Worm (Caenorhabditis elegans): ENCODE measurements around the gene K02F6.5.
"Not testable (repeated sequence)": the region's sequence is repeated elsewhere in the genome, so short reads cannot be mapped to it uniquely, and the experiment has no call there.

The K02F6.5 gene

ce11 chrII:2525652-2526051 lies 8.9 kb upstream of the K02F6.5 start:
- no peak for TF ChIP-seq nhr-25 (tag; optimal IDR thresholded peaks at IDR 0.05)
- TF ChIP-seq pqm-1 (tag; optimal IDR thresholded peaks at IDR 0.05), result no peak
- no peak for TF ChIP-seq elt-1 (tag; optimal IDR thresholded peaks at IDR 0.05)
- TF ChIP-seq jun-1 (tag; optimal IDR thresholded peaks at IDR 0.05), result no peak
- TF ChIP-seq ztf-11 (tag; optimal IDR thresholded peaks at IDR 0.05), result no peak
- no peak for TF ChIP-seq nfya-1 (tag; optimal IDR thresholded peaks at IDR 0.05; ENCODE audit: insufficient read depth)
- TF ChIP-seq fos-1 (tag; optimal IDR thresholded peaks at IDR 0.05), result no peak
- TF ChIP-seq sea-2 (GFP tag; optimal IDR thresholded peaks at IDR 0.05), result no peak
- TF ChIP-seq ztf-4 (tag; optimal IDR thresholded peaks at IDR 0.05), result no peak
- no peak for TF ChIP-seq nhr-11 (tag; optimal IDR thresholded peaks at IDR 0.05)
- no peak for TF ChIP-seq pha-4 (tag; optimal IDR thresholded peaks at IDR 0.05)

DNA sequence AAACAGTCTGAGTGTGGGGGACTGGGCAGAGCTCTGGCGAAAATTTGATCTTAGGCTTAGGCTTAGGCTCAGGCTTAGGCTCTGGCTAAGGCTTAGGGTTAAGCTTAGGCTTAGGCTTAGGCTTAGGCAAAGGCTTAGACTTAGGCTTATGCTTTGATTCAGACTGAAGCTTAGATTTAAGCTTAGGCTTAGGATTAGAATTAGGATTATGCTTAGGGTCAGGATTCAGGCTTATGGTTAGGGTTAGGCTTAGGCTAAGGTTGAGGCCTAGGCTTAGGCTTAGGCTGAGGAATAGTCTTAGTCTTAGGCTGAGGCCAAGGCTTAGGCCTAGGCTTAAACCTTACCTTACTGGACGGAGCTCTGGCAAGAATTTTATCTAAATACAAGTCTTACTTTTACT lies 7.7 kb upstream of the K02F6.5 start:
- TF ChIP-seq unc-62 (GFP tag; optimal IDR thresholded peaks at IDR 0.05) (no peak), ceh-9 (tag; optimal IDR thresholded peaks at IDR 0.05) (no peak)

- TF ChIP-seq nhr-237 (tag; optimal IDR thresholded peaks at IDR 0.05), result no peak
- no peak for TF ChIP-seq sea-2 (GFP tag; optimal IDR thresholded peaks at IDR 0.05)
- no peak for TF ChIP-seq nhr-67 (tag; optimal IDR thresholded peaks at IDR 0.05)
- TF ChIP-seq lin-15B (tag; optimal IDR thresholded peaks at IDR 0.05), result no peak
- TF ChIP-seq nhr-76 (tag; optimal IDR thresholded peaks at IDR 0.05), result no peak
- no peak for TF ChIP-seq ceh-16 (tag; optimal IDR thresholded peaks at IDR 0.05)
- no peak for TF ChIP-seq unc-62 (GFP tag; optimal IDR thresholded peaks at IDR 0.05)
- no peak for TF ChIP-seq pha-4 (tag; optimal IDR thresholded peaks at IDR 0.05)
- TF ChIP-seq eor-1 (tag; optimal IDR thresholded peaks at IDR 0.05), result no peak
- no peak for TF ChIP-seq hmg-11 (tag; optimal IDR thresholded peaks at IDR 0.05)
Observed at ce11 chrII:2530496-2530895, 4.1 kb upstream of the K02F6.5 start, which contains the start of gene K02F6.6. TSS of gene K02F6.6 (plus strand) at chrII:2530796.

DNA sequence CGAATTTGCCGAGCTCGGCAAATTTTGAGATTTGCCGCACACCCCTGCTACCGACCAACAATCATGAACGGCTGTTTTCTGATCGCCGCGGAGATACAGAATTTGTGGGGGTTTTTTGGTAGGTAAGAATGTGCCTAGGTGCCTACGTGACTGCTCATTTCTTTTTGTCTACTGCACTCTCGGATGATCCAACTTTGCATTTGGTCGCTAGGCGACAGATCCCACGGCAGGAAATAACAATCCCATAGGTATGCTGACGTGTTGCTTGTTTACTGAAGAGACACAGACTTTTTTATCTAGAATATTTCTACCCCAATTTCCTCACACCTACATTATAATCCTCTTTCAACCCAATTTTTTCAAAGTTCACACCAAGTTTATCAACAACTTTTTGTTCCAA lies 393 bp downstream of the K02F6.5 start, which contains the start of gene K02F6.8:
TSS of gene K02F6.8 (minus strand) at position 101 of the 400 bp plus-strand sequence.
- not testable (repeated sequence) for TF ChIP-seq snpc-4, nhr-11, unc-39 (tag; optimal IDR thresholded peaks at IDR 0.05)

DNA sequence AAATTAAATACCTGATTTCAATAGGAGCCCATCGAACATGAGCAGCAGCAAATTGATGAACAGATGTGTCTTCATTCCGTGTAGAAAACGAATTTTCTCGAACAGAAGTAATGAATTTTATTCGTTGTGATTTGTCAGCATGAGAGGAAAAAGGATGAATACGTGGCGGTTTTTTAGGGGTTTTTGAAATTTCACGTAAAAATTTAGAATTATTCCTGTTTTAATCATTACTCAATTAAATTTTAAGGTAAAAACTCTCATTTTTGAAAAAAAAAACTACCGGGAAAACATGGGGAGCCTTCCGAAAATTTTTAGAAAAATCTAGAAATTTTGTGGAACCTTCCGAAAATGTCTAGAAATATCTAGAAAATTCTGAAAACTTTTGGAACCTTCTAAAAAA lies 3.2 kb downstream of the K02F6.5 start, which contains the start of gene K02F6.7:
TSS of gene K02F6.7 (minus strand) at position 101 of the 400 bp plus-strand sequence.
- no peak for TF ChIP-seq nhr-67 (tag; optimal IDR thresholded peaks at IDR 0.05)
- TF ChIP-seq pha-4 (tag; optimal IDR thresholded peaks at IDR 0.05), result no peak
- no peak for TF ChIP-seq lin-15B (tag; optimal IDR thresholded peaks at IDR 0.05)

DNA sequence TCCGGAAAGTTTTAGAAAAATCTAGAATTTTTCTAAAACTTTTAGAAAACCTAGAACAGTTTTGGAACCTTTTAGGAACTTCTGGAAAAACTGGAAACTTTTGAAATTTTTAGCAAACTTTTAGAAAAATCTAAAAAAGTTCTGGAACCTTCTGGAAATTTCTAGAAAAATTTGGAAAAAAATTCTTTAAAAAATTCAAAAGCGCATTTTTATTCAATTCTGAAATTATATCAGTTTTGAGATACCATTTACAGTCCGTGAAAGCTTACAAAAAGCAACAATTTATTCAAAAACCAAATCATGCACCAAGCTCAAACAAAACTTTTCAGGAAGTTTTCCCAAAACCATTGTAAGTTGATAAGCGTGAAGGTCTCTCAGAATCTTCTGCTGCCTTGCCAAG lies 3.6 kb downstream of the K02F6.5 start, which contains the start of gene K02F6.4:
TSS of gene K02F6.4 (plus strand) at position 301 of the 400 bp plus-strand sequence.
- TF ChIP-seq ztf-11 (tag; optimal IDR thresholded peaks at IDR 0.05), result no peak
- no peak for TF ChIP-seq eor-1 (tag; optimal IDR thresholded peaks at IDR 0.05)
- TF ChIP-seq nhr-77 (tag; optimal IDR thresholded peaks at IDR 0.05), result no peak
- TF ChIP-seq tbx-2 (tag; optimal IDR thresholded peaks at IDR 0.05), result no peak
- no peak for TF ChIP-seq snpc-4 (tag; optimal IDR thresholded peaks at IDR 0.05)
- TF ChIP-seq elt-3 (tag; optimal IDR thresholded peaks at IDR 0.05), result no peak
- no peak for TF ChIP-seq R02D3.7 (tag; optimal IDR thresholded peaks at IDR 0.05)
- TF ChIP-seq elt-1 (tag; optimal IDR thresholded peaks at IDR 0.05), result no peak

DNA sequence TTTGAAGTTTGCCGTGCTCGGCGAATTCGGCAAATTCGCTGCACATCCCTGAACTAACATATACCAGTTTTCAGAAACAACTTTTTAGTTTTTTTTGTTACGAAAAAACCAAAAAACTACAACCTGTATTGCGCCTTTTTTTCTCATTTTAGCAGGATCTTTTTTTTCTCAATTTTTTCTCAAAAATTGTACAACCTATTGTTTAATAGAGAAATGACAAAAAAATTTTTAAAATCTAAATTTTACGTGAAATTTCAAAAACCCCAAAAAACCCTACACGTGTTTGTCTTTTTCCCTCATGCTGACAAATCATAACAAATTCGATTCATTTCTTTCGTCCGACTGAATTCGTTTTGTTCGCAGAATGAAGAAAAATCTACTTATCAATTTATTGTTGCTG lies 11.4 kb downstream of the K02F6.5 start, which contains the start of gene K02F6.3:
TSS of gene K02F6.3 (plus strand) at position 301 of the 400 bp plus-strand sequence.
- TF ChIP-seq mdl-1 (tag; optimal IDR thresholded peaks at IDR 0.05) (no peak), aly-2 (tag; optimal IDR thresholded peaks at IDR 0.05) (no peak), elt-3 (tag; optimal IDR thresholded peaks at IDR 0.05) (no peak), elt-1 (tag; optimal IDR thresholded peaks at IDR 0.05) (no peak), nhr-76 (tag; optimal IDR thresholded peaks at IDR 0.05) (no peak), pha-4 (tag; optimal IDR thresholded peaks at IDR 0.05) (no peak), nhr-77 (tag; optimal IDR thresholded peaks at IDR 0.05) (no peak), unc-39 (tag; optimal IDR thresholded peaks at IDR 0.05) (no peak), tbx-2 (tag; optimal IDR thresholded peaks at IDR 0.05) (no peak), ceh-9 (tag; optimal IDR thresholded peaks at IDR 0.05) (no peak), egl-27 (tag; optimal IDR thresholded peaks at IDR 0.05) (no peak), lin-15B (tag; optimal IDR thresholded peaks at IDR 0.05) (no peak), skn-1 (tag; optimal IDR thresholded peaks at IDR 0.05) (no peak), zag-1 (tag; optimal IDR thresholded peaks at IDR 0.05) (no peak), ceh-16 (tag; optimal IDR thresholded peaks at IDR 0.05) (no peak), nhr-12 (tag; optimal IDR thresholded peaks at IDR 0.05) (no peak), nhr-11 (tag; optimal IDR thresholded peaks at IDR 0.05) (no peak)
